Fruit fly (Drosophila melanogaster) whole organism, wandering third instar larva: ENCODE measurements around the gene Iyd.

ENCODE experiments used
- fru ChIP-seq: fragments of 200-800 bp; sonication (Bioruptor generic); optimal IDR thresholded peaks from 3 replicates; lab custom pipeline; 2016; ENCODE audit warnings: missing biosample characterization, mild to moderate bottlenecking, missing genetic modification characterization
- usp ChIP-seq: fragments of >200 bp; optimal IDR thresholded peaks from 2 replicates; lab custom pipeline; 2017; ENCODE audit warnings: missing biosample characterization, missing genetic modification characterization

DNA sequence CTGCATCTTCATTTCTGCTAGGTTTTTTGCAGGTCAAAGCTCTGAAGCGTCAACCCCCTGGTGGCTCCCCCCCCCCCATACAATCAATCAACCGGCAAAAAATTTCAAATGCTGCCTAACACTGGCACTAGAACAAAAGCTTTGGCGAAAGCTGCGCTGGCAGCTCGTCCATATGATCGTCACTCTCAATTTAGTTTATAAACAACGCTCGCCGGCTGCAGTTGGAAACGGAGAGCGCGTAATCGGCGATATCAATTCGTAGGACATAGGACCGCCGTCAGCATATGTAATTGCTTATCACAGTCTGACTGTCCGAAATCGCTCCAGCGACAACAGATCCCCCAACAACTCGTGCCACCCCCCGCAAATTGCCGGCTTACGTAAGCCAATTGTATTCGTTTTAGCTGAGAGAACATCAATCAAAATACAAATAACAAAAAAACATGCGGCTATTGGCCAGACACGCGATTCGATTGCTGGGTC, 25.6 kb downstream of the Iyd start, which contains the start of gene Mocs1:
- no peak for TF ChIP-seq fru
- TF ChIP-seq usp (GFP tag; lab: Kevin White, UChicago) = no peak
